Fruit fly (Drosophila melanogaster) whole organism, embryonic: Measurements from ENCODE around the gene fzo.
A peak's percentile ranks its signal among the peaks of the same experiment; 100 is the strongest.

Source experiments
- Awh ChIP-seq: fragments of 200-800 bp; sonication (Bioruptor generic); IDR thresholded peaks from 2 replicates; pipeline ENCODE4, ENCODE4 v1.3.6; 2022; ENCODE audit warnings: missing biosample characterization, missing genetic modification characterization
- B-H1 ChIP-seq: fragments of 200-800 bp; sonication (Bioruptor generic); IDR thresholded peaks from 3 replicates; pipeline ENCODE4 v1.3.6; 2022; ENCODE audit warnings: missing biosample characterization, missing genetic modification characterization
- Bteb2 ChIP-seq: fragments of 200-800 bp; sonication (Bioruptor generic); optimal IDR thresholded peaks from 2 replicates; lab custom pipeline; 2016; ENCODE audit warnings: missing biosample characterization, missing genetic modification characterization
- CG10147 ChIP-seq: fragments of 200-800 bp; sonication (Bioruptor generic); optimal IDR thresholded peaks from 2 replicates; lab custom pipeline; 2019; ENCODE audit warnings: missing biosample characterization, mild to moderate bottlenecking, missing genetic modification characterization, moderate library complexity
- CG10431 ChIP-seq: fragments of 200-800 bp; sonication (Bioruptor generic); optimal IDR thresholded peaks from 3 replicates; lab custom pipeline; 2018; ENCODE audit warnings: missing biosample characterization, mild to moderate bottlenecking, missing genetic modification characterization
- CG11456 ChIP-seq: fragments of 200-800 bp; sonication (Bioruptor generic); IDR thresholded peaks from 3 replicates; pipeline ENCODE4 v1.3.6; 2022; ENCODE audit warnings: missing biosample characterization, missing genetic modification characterization
- CG11504 ChIP-seq: fragments of 200-800 bp; sonication (Bioruptor generic); optimal IDR thresholded peaks from 3 replicates; lab custom pipeline; 2019; ENCODE audit warnings: missing biosample characterization, mild to moderate bottlenecking, missing genetic modification characterization, moderate library complexity
- CG11723 ChIP-seq: fragments of 200-800 bp; sonication (Bioruptor generic); optimal IDR thresholded peaks from 2 replicates; lab custom pipeline; 2017; ENCODE audit warnings: missing biosample characterization, mild to moderate bottlenecking, missing genetic modification characterization
- CG14965 ChIP-seq: fragments of 200-800 bp; sonication (Bioruptor generic); optimal IDR thresholded peaks from 2 replicates; lab custom pipeline; 2016; ENCODE audit warnings: missing biosample characterization, missing genetic modification characterization, borderline replicate concordance
- CG1529 ChIP-seq: fragments of 200-800 bp; sonication (Bioruptor generic); optimal IDR thresholded peaks from 3 replicates; lab custom pipeline; 2018; ENCODE audit warnings: missing biosample characterization, missing genetic modification characterization
- CG2202 ChIP-seq: fragments of 200-800 bp; sonication (Bioruptor generic); optimal IDR thresholded peaks from 2 replicates; lab custom pipeline; 2018; ENCODE audit warnings: missing biosample characterization, mild to moderate bottlenecking, missing genetic modification characterization
- CG31441 ChIP-seq: fragments of 200-800 bp; sonication (Bioruptor generic); IDR thresholded peaks from 2 replicates; pipeline ENCODE4 v1.3.6; 2022; ENCODE audit warnings: missing biosample characterization, missing genetic modification characterization
- CG32767 ChIP-seq: fragments of 200-800 bp; sonication (Bioruptor generic); IDR thresholded peaks from 2 replicates; pipeline ENCODE4 v1.3.6; 2022; ENCODE audit warnings: missing biosample characterization, missing genetic modification characterization
- CG3281 ChIP-seq: fragments of 200-800 bp; sonication (Bioruptor generic); optimal IDR thresholded peaks from 3 replicates; lab custom pipeline; 2017; ENCODE audit warnings: missing biosample characterization, mild to moderate bottlenecking, missing genetic modification characterization
- CG3847 ChIP-seq: fragments of 200-800 bp; sonication (Bioruptor generic); IDR thresholded peaks from 2 replicates; pipeline ENCODE4 v1.3.6; 2022; ENCODE audit warnings: missing biosample characterization, missing genetic modification characterization
- CG4424 ChIP-seq: fragments of 200-800 bp; sonication (Bioruptor generic); optimal IDR thresholded peaks from 3 replicates; lab custom pipeline; 2016; ENCODE audit warnings: missing biosample characterization, missing genetic modification characterization
- CG6765 ChIP-seq: fragments of 200-800 bp; sonication (Bioruptor generic); optimal IDR thresholded peaks from 3 replicates; lab custom pipeline; 2017; ENCODE audit warnings: missing biosample characterization, mild to moderate bottlenecking, missing genetic modification characterization
- CG6813 ChIP-seq: fragments of 200-800 bp; sonication (Bioruptor generic); optimal IDR thresholded peaks from 2 replicates; lab custom pipeline; 2017; ENCODE audit warnings: missing biosample characterization, missing genetic modification characterization, mild to moderate bottlenecking, moderate library complexity, missing genetic modification reagents
- CG7357 ChIP-seq: fragments of 200-800 bp; sonication (Bioruptor generic); IDR thresholded peaks from 3 replicates; pipeline ENCODE4 v1.3.6; 2022; ENCODE audit warnings: missing biosample characterization, missing genetic modification characterization
- CG7556 ChIP-seq: fragments of 200-800 bp; sonication (Bioruptor generic); optimal IDR thresholded peaks from 2 replicates; lab custom pipeline; 2017; ENCODE audit warnings: missing biosample characterization, mild to moderate bottlenecking, missing genetic modification characterization
- CG7987 ChIP-seq: fragments of 200-800 bp; sonication (Bioruptor generic); optimal IDR thresholded peaks from 2 replicates; lab custom pipeline; 2018; ENCODE audit warnings: missing biosample characterization, mild to moderate bottlenecking, missing genetic modification characterization, moderate library complexity
- CG8924 ChIP-seq: fragments of 200-800 bp; optimal IDR thresholded peaks from 3 replicates; lab custom pipeline; 2019; ENCODE audit warnings: missing biosample characterization, mild to moderate bottlenecking, missing genetic modification characterization, moderate library complexity
- CG9215 ChIP-seq: fragments of 200-800 bp; sonication (Bioruptor generic); IDR thresholded peaks from 2 replicates; pipeline ENCODE4 v1.3.6; 2022; ENCODE audit warnings: missing biosample characterization, missing genetic modification characterization
- CoRest ChIP-seq: fragments of 200-800 bp; sonication (Bioruptor generic); optimal IDR thresholded peaks from 3 replicates; lab custom pipeline; 2018; ENCODE audit warnings: missing biosample characterization, mild to moderate bottlenecking, missing genetic modification characterization, moderate library complexity
- Dek ChIP-seq: fragments of 200-800 bp; sonication (Bioruptor generic); optimal IDR thresholded peaks from 3 replicates; lab custom pipeline; 2019; ENCODE audit warnings: missing biosample characterization, mild to moderate bottlenecking, missing genetic modification characterization, moderate library complexity
- Dip2 ChIP-seq: fragments of 200-800 bp; sonication (Bioruptor generic); IDR thresholded peaks from 2 replicates; pipeline ENCODE4 v1.3.6; 2022; ENCODE audit warnings: missing biosample characterization, missing genetic modification characterization
- Doc3 ChIP-seq: fragments of 200-800 bp; sonication (Bioruptor generic); IDR thresholded peaks from 3 replicates; pipeline ENCODE4 v1.3.6; 2022; ENCODE audit warnings: missing biosample characterization, missing genetic modification characterization; ENCODE audit not compliant: partially characterized antibody
- Ets65A ChIP-seq: fragments of 200-800 bp; sonication (Bioruptor generic); peaks from one replicate; lab custom pipeline; 2016; ENCODE audit warnings: missing biosample characterization, missing genetic modification characterization
- Ets97D ChIP-seq: fragments of 200-800 bp; sonication (Bioruptor generic); optimal IDR thresholded peaks from 3 replicates; lab custom pipeline; 2016; ENCODE audit warnings: missing biosample characterization, missing genetic modification characterization
- GATAe ChIP-seq: fragments of 200-800 bp; sonication (Bioruptor generic); conservative IDR thresholded peaks from 2 replicates; pipeline ENCODE4 v1.3.6; 2022; ENCODE audit warnings: missing biosample characterization, missing genetic modification characterization
- H2.0 ChIP-seq: fragments of 200-800 bp; sonication (Bioruptor generic); IDR thresholded peaks from 2 replicates; pipeline ENCODE4 v1.3.6; 2022; ENCODE audit warnings: missing biosample characterization, missing genetic modification characterization
- Hr78 ChIP-seq, 2 experiments: fragments of 200-800 bp in 1 of 2; fragments of >200 bp in 1 of 2; sonication (Bioruptor generic) in 1 of 2; optimal IDR thresholded peaks; 2 replicates each; lab custom pipeline; 2017 to 2019; ENCODE audit warnings: missing biosample characterization in 2 of 2, missing genetic modification characterization in 2 of 2, mild to moderate bottlenecking in 1 of 2, moderate library complexity in 1 of 2
- Mad ChIP-seq: fragments of 200-800 bp; sonication (Bioruptor generic); optimal IDR thresholded peaks from 2 replicates; lab custom pipeline; 2016; ENCODE audit warnings: missing biosample characterization, missing genetic modification characterization
- Ptx1 ChIP-seq: fragments of 200-800 bp; sonication (Bioruptor generic); IDR thresholded peaks from 2 replicates; pipeline ENCODE4 v1.3.6; 2022; ENCODE audit warnings: missing biosample characterization, missing genetic modification characterization
- Rx ChIP-seq: fragments of 200-800 bp; sonication (Bioruptor generic); IDR thresholded peaks from 2 replicates; pipeline ENCODE4 v1.3.6; 2022; ENCODE audit warnings: missing biosample characterization, missing genetic modification characterization
- ato ChIP-seq: fragments of 200-800 bp; sonication (Bioruptor generic); IDR thresholded peaks from 2 replicates; pipeline ENCODE4 v1.3.6; 2022; ENCODE audit warnings: missing biosample characterization, missing genetic modification characterization; ENCODE audit not compliant: partially characterized antibody
- dimm ChIP-seq: fragments of 200-800 bp; sonication (Bioruptor generic); IDR thresholded peaks from 2 replicates; pipeline ENCODE4 v1.3.6; 2022; ENCODE audit warnings: missing biosample characterization, missing genetic modification characterization
- fd96Cb ChIP-seq: fragments of 200-800 bp; sonication (Bioruptor generic); optimal IDR thresholded peaks from 2 replicates; lab custom pipeline; 2018; ENCODE audit warnings: missing biosample characterization, mild to moderate bottlenecking, missing genetic modification characterization, moderate library complexity
- h ChIP-seq: fragments of >200 bp; optimal IDR thresholded peaks from 2 replicates; lab custom pipeline; 2017
- hb ChIP-seq: fragments of 200-800 bp; sonication (Bioruptor generic); IDR thresholded peaks from 3 replicates; pipeline ENCODE4 v1.3.6; 2022; ENCODE audit warnings: missing biosample characterization, missing genetic modification characterization; ENCODE audit not compliant: partially characterized antibody
- nom ChIP-seq: fragments of 200-800 bp; sonication (Bioruptor generic); optimal IDR thresholded peaks from 2 replicates; lab custom pipeline; 2017; ENCODE audit warnings: missing biosample characterization, missing genetic modification characterization, mild to moderate bottlenecking, moderate library complexity, missing genetic modification reagents
- onecut ChIP-seq: fragments of 200-800 bp; sonication (Bioruptor generic); IDR thresholded peaks from 2 replicates; pipeline ENCODE4 v1.3.6; 2022; ENCODE audit warnings: missing biosample characterization, missing genetic modification characterization
- p53 ChIP-seq: fragments of 200-800 bp; sonication (Bioruptor generic); optimal IDR thresholded peaks from 2 replicates; lab custom pipeline; 2016; ENCODE audit warnings: missing biosample characterization, missing genetic modification characterization
- peb ChIP-seq: fragments of 200-800 bp; sonication (Bioruptor generic); IDR thresholded peaks from 2 replicates; pipeline ENCODE4 v1.3.6; 2022; ENCODE audit warnings: missing biosample characterization, missing genetic modification characterization
- pfk ChIP-seq: fragments of 200-800 bp; sonication (Bioruptor generic); optimal IDR thresholded peaks from 2 replicates; lab custom pipeline; 2018; ENCODE audit warnings: missing biosample characterization, mild to moderate bottlenecking, missing genetic modification characterization, moderate library complexity
- run ChIP-seq: fragments of 200-800 bp; sonication (Bioruptor generic); optimal IDR thresholded peaks from 3 replicates; lab custom pipeline; 2018; ENCODE audit warnings: missing biosample characterization, mild to moderate bottlenecking, missing genetic modification characterization
- stc ChIP-seq: fragments of 200-800 bp; sonication (Bioruptor generic); IDR thresholded peaks from 2 replicates; pipeline ENCODE4 v1.3.6; 2022; ENCODE audit warnings: missing biosample characterization, missing genetic modification characterization
- toy ChIP-seq: fragments of 200-800 bp; sonication (Bioruptor generic); IDR thresholded peaks from 2 replicates; pipeline ENCODE4 v1.3.6; 2022; ENCODE audit warnings: missing biosample characterization, missing genetic modification characterization
- vfl ChIP-seq: fragments of 200-800 bp; sonication (Bioruptor generic); optimal IDR thresholded peaks from 2 replicates; lab custom pipeline; 2016; ENCODE audit warnings: missing biosample characterization, missing genetic modification characterization
- zen ChIP-seq: fragments of 200-800 bp; sonication (Bioruptor generic); optimal IDR thresholded peaks from 3 replicates; lab custom pipeline; 2018; ENCODE audit warnings: missing biosample characterization, mild to moderate bottlenecking, missing genetic modification characterization, moderate library complexity

Gene fzo

dm6 chr3R:23203934-23204333 lies at the start of gene fzo:
Gene fzo (minus strand): TSS chr3R:23204034.
- TF ChIP-seq B-H1 (GFP tag; lab: Robert Waterston, UW): no peak
- TF ChIP-seq Dip2 (GFP tag; lab: Robert Waterston, UW): no peak
- TF ChIP-seq CG31441 (GFP tag; lab: Robert Waterston, UW): no peak
- TF ChIP-seq nom (GFP tag; lab: Kevin White, UChicago): no peak
- no peak for TF ChIP-seq CG7357 (GFP tag; lab: Robert Waterston, UW)
- TF ChIP-seq stc (GFP tag; lab: Robert Waterston, UW): no peak
- no peak for TF ChIP-seq Ets97D (GFP tag; lab: Kevin White, UChicago)
- TF ChIP-seq zen (tag; lab: Kevin White, UChicago): no peak
- TF ChIP-seq Rx (GFP tag; lab: Robert Waterston, UW): no peak
- no peak for TF ChIP-seq CG4424
- no peak for TF ChIP-seq vfl (GFP tag; lab: Kevin White, UChicago)
- no peak for TF ChIP-seq CG7556 (GFP tag; lab: Kevin White, UChicago)
- no peak for TF ChIP-seq peb (GFP tag; lab: Robert Waterston, UW)
- no peak for TF ChIP-seq p53 (GFP tag; lab: Kevin White, UChicago)
- TF ChIP-seq GATAe (GFP tag; lab: Robert Waterston, UW): no peak
- TF ChIP-seq CoRest (tag; lab: Kevin White, UChicago): no peak

dm6 chr3R:23251256-23251655 lies 47.4 kb upstream of the fzo start, which contains the start of the genes Rad60 and EloA:
Gene Rad60 (minus strand): TSS chr3R:23251477.
Gene EloA (plus strand): TSS chr3R:23251563.
- TF ChIP-seq CG11723 (GFP tag; lab: Kevin White, UChicago) (peak; percentile 53), h (lab: Kevin White, UChicago) (no peak), CG32767 (GFP tag; lab: Robert Waterston, UW) (peak; percentile 61; the same call in 1 of the 2 replicates), CG11504 (tag; lab: Kevin White, UChicago) (no peak), Bteb2 (peak; percentile 84), CG7987 (GFP tag; lab: Kevin White, UChicago) (peak; percentile 16), CG1529 (GFP tag; lab: Kevin White, UChicago) (peak; percentile 46), Ptx1 (peak; percentile 71), CG6765 (GFP tag; lab: Kevin White, UChicago) (peak; percentile 68), CG10147 (peak; percentile 44), hb (GFP tag; lab: Robert Waterston, UW) (peak; percentile 58; the same call in 1 of the 3 replicates), CG14965 (GFP tag; lab: Kevin White, UChicago) (peak; percentile 38), CG9215 (GFP tag; lab: Robert Waterston, UW) (peak; percentile 49), Ets65A (peak; percentile 93), run (tag; lab: Kevin White, UChicago) (no peak), CG6813 (GFP tag; lab: Kevin White, UChicago) (no peak), CG10431 (GFP tag; lab: Kevin White, UChicago) (peak; percentile 50), CG11456 (GFP tag; lab: Robert Waterston, UW) (peak; percentile 65; the same call in 1 of the 3 replicates), fd96Cb (peak; percentile 38), H2.0 (peak; percentile 69), Mad (GFP tag; lab: Kevin White, UChicago) (peak; percentile 79), Awh (GFP tag; lab: Robert Waterston, UW) (peak; percentile 68), toy (GFP tag; lab: Robert Waterston, UW) (peak; percentile 7; the same call in 1 of the 2 replicates), CG2202 (tag; lab: Kevin White, UChicago) (peak; percentile 52), Hr78 (GFP tag; optimal IDR thresholded peaks at IDR 0.05; lab: Kevin White, UChicago) (no peak), Dek (tag; lab: Kevin White, UChicago) (no peak), onecut (GFP tag; lab: Robert Waterston, UW) (peak; percentile 88), ato (GFP tag; lab: Robert Waterston, UW) (peak; percentile 64), Doc3 (GFP tag; lab: Robert Waterston, UW) (peak; percentile 69; the same call in 2 of the 3 replicates), dimm (no peak), CG8924 (tag; lab: Kevin White, UChicago) (peak; percentile 70), CG3281 (GFP tag; lab: Kevin White, UChicago) (peak; percentile 72), CG3847 (GFP tag; lab: Robert Waterston, UW) (peak; percentile 82), pfk (GFP tag; lab: Kevin White, UChicago) (no peak)
